Fruit fly (Drosophila melanogaster) whole organism: Measurements from ENCODE around the gene CG14841.

ENCODE experiments used
- pan ChIP-seq: fragments of >200 bp; optimal IDR thresholded peaks from 2 replicates; lab custom pipeline; 2017
- psq ChIP-seq: fragments of >200 bp; optimal IDR thresholded peaks from 2 replicates; lab custom pipeline; 2017
- usp ChIP-seq: fragments of >200 bp; optimal IDR thresholded peaks from 2 replicates; lab custom pipeline; 2017; ENCODE audit warnings: missing biosample characterization, missing genetic modification characterization, mixed read lengths

- no peak for TF ChIP-seq psq (lab: Kevin White, UChicago)
- no peak for TF ChIP-seq pan
- no peak for TF ChIP-seq usp (GFP tag; lab: Kevin White, UChicago)
Observed at dm6 chr3R:14214776-14215175, 47.4 kb downstream of the CG14841 start, which contains the start of gene Dop1R1.
